Worm (Caenorhabditis elegans) whole organism, late embryonic: ENCODE data around the gene srz-29.

Experiments
- nfya-1 ChIP-seq: sonication (generic microtip); optimal IDR thresholded peaks from 2 replicates; lab custom pipeline; 2017; ENCODE audit warnings: missing genetic modification characterization, mild to moderate bottlenecking, missing compliant biosample characterization, antibody characterized with exemption, moderate library complexity
- tbx-2 ChIP-seq: sonication (generic microtip); optimal IDR thresholded peaks from 2 replicates; lab custom pipeline; 2016; ENCODE audit warnings: missing genetic modification characterization, missing compliant biosample characterization

DNA sequence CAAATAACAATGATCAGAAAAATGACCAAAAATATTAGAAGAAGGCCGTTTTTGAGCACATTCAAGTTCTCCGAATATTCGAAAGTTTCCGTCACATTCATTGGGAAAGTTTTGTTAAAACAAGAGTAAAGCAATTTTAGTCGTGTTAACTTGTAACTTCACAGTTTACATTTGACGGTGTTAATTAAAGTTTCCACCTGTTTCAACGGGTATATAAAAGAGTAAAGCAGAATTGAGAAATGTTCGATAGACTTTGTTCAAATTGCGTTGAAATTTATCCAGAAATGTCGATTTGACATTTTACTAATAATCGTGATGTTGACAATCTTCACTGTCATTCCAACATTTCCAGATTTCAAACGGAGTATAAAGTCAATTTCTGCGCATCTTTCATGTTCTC lies at the start of gene srz-29:
- TF ChIP-seq nfya-1 (tag; lab: Kevin White, UChicago) = no peak
- no peak for TF ChIP-seq tbx-2
